Worm (Caenorhabditis elegans) whole organism, L3 larva: Measurements from ENCODE around the gene K08D8.6.
"Not testable (repeated sequence)": the region's sequence is repeated elsewhere in the genome, so short reads cannot be mapped to it uniquely, and the experiment has no call there.

ENCODE experiments used
- R02D3.7 ChIP-seq: fragments of 150-350 bp; optimal IDR thresholded peaks from 2 replicates; lab custom pipeline; 2014; ENCODE audit warnings: missing biosample characterization, missing genetic modification characterization
- ZK546.5 ChIP-seq: sonication (generic microtip); optimal IDR thresholded peaks from 2 replicates; lab custom pipeline; 2017; ENCODE audit warnings: missing biosample characterization, missing genetic modification characterization
- aly-2 ChIP-seq: fragments of 150-350 bp; optimal IDR thresholded peaks from 2 replicates; lab custom pipeline; 2014; ENCODE audit warnings: missing biosample characterization, missing genetic modification characterization
- ceh-16 ChIP-seq: sonication (generic microtip); optimal IDR thresholded peaks from 2 replicates; lab custom pipeline; 2017; ENCODE audit warnings: missing biosample characterization, missing genetic modification characterization
- ceh-82 ChIP-seq: fragments of 150-350 bp; optimal IDR thresholded peaks from 2 replicates; lab custom pipeline; 2014; ENCODE audit warnings: missing biosample characterization, missing genetic modification characterization
- ceh-9 ChIP-seq: sonication (generic microtip); optimal IDR thresholded peaks from 2 replicates; lab custom pipeline; 2018; ENCODE audit warnings: missing biosample characterization, missing genetic modification characterization
- egl-27 ChIP-seq: sonication (generic microtip); optimal IDR thresholded peaks from 4 replicates; lab custom pipeline; 2017; ENCODE audit warnings: missing biosample characterization, missing genetic modification reagents, missing genetic modification characterization
- egl-5 ChIP-seq: fragments of 150-350 bp; optimal IDR thresholded peaks from 2 replicates; lab custom pipeline; 2017; ENCODE audit warnings: missing biosample characterization, missing genetic modification reagents, missing genetic modification characterization, inconsistent platforms
- elt-2 ChIP-seq: sonication (generic microtip); optimal IDR thresholded peaks from 2 replicates; lab custom pipeline; 2016; ENCODE audit warnings: missing genetic modification reagents, mild to moderate bottlenecking, missing genetic modification characterization, missing compliant biosample characterization
- elt-3 ChIP-seq, 3 experiments: fragments of 150-350 bp in 1 of 3; sonication (generic microtip) in 2 of 3; optimal IDR thresholded peaks; 2 replicates in 2 of 3; 4 replicates in 1 of 3; lab custom pipeline; 2014 to 2017; ENCODE audit warnings: missing biosample characterization in 3 of 3, missing genetic modification characterization in 3 of 3
- eor-1 ChIP-seq, 2 experiments: fragments of 150-350 bp; optimal IDR thresholded peaks; 2 replicates each; lab custom pipeline; 2014 to 2018; ENCODE audit warnings: missing biosample characterization in 2 of 2, missing genetic modification characterization in 2 of 2
- fkh-10 ChIP-seq: sonication (generic microtip); optimal IDR thresholded peaks from 2 replicates; lab custom pipeline; 2017; ENCODE audit warnings: missing biosample characterization, missing genetic modification reagents, missing genetic modification characterization
- fos-1 ChIP-seq: fragments of 150-350 bp; optimal IDR thresholded peaks from 2 replicates; lab custom pipeline; 2014; ENCODE audit warnings: missing biosample characterization, missing genetic modification characterization
- jun-1 ChIP-seq: fragments of 150-350 bp; optimal IDR thresholded peaks from 2 replicates; lab custom pipeline; 2014; ENCODE audit warnings: missing biosample characterization, missing genetic modification reagents, missing genetic modification characterization
- lin-15B ChIP-seq: fragments of 150-350 bp; optimal IDR thresholded peaks from 2 replicates; lab custom pipeline; 2014; ENCODE audit warnings: missing biosample characterization, missing genetic modification characterization
- lin-39 ChIP-seq: fragments of 150-350 bp; optimal IDR thresholded peaks from 2 replicates; lab custom pipeline; 2018; ENCODE audit warnings: missing biosample characterization, missing genetic modification reagents, missing genetic modification characterization
- lsy-12 ChIP-seq: sonication (generic microtip); optimal IDR thresholded peaks from 2 replicates; lab custom pipeline; 2016; ENCODE audit warnings: mild to moderate bottlenecking, missing genetic modification characterization, missing compliant biosample characterization
- mdl-1 ChIP-seq: fragments of 150-350 bp; optimal IDR thresholded peaks from 2 replicates; lab custom pipeline; 2014; ENCODE audit warnings: missing biosample characterization, missing genetic modification characterization
- mml-1 ChIP-seq: fragments of 150-350 bp; sonication (generic microtip); optimal IDR thresholded peaks from 3 replicates; lab custom pipeline; 2014; ENCODE audit warnings: missing biosample characterization, missing genetic modification characterization
- nfya-1 ChIP-seq: sonication (generic microtip); optimal IDR thresholded peaks from 2 replicates; lab custom pipeline; 2017; ENCODE audit warnings: missing genetic modification characterization, mild to moderate bottlenecking, missing compliant biosample characterization, antibody characterized with exemption, moderate library complexity; ENCODE audit not compliant: insufficient read depth
- nhr-11 ChIP-seq: fragments of 150-350 bp; optimal IDR thresholded peaks from 2 replicates; lab custom pipeline; 2014; ENCODE audit warnings: missing biosample characterization, missing genetic modification characterization
- nhr-23 ChIP-seq: fragments of 150-350 bp; optimal IDR thresholded peaks from 2 replicates; lab custom pipeline; 2014; ENCODE audit warnings: missing biosample characterization, missing genetic modification reagents, missing genetic modification characterization
- nhr-237 ChIP-seq: fragments of 150-350 bp; optimal IDR thresholded peaks from 2 replicates; lab custom pipeline; 2014; ENCODE audit warnings: missing biosample characterization, missing genetic modification characterization
- nhr-25 ChIP-seq: sonication (generic microtip); optimal IDR thresholded peaks from 2 replicates; lab custom pipeline; 2017; ENCODE audit warnings: missing biosample characterization, missing genetic modification characterization
- nhr-28 ChIP-seq: fragments of 150-350 bp; optimal IDR thresholded peaks from 2 replicates; lab custom pipeline; 2014; ENCODE audit warnings: missing biosample characterization, missing genetic modification characterization
- nhr-67 ChIP-seq: fragments of 150-350 bp; optimal IDR thresholded peaks from 2 replicates; lab custom pipeline; 2014; ENCODE audit warnings: missing biosample characterization, missing genetic modification characterization
- nhr-77 ChIP-seq: fragments of 150-350 bp; optimal IDR thresholded peaks from 2 replicates; lab custom pipeline; 2014; ENCODE audit warnings: missing biosample characterization, missing genetic modification characterization
- pha-4 ChIP-seq: fragments of 150-350 bp; optimal IDR thresholded peaks from 2 replicates; lab custom pipeline; 2014; ENCODE audit warnings: missing biosample characterization, missing genetic modification reagents, missing genetic modification characterization
- pqm-1 ChIP-seq: fragments of 150-350 bp; optimal IDR thresholded peaks from 2 replicates; lab custom pipeline; 2017; ENCODE audit warnings: missing biosample characterization, missing genetic modification characterization, inconsistent platforms
- sea-2 ChIP-seq: fragments of 150-350 bp; sonication (generic microtip); optimal IDR thresholded peaks from 4 replicates; lab custom pipeline; 2014; ENCODE audit warnings: missing biosample characterization, missing genetic modification reagents, missing genetic modification characterization
- snpc-4 ChIP-seq: fragments of 150-350 bp; optimal IDR thresholded peaks from 2 replicates; lab custom pipeline; 2014; ENCODE audit warnings: missing biosample characterization, missing genetic modification characterization
- unc-39 ChIP-seq: sonication (generic microtip); optimal IDR thresholded peaks from 4 replicates; lab custom pipeline; 2017; ENCODE audit warnings: missing biosample characterization, missing genetic modification characterization
- unc-62 ChIP-seq: fragments of 150-350 bp; sonication (generic microtip); optimal IDR thresholded peaks from 4 replicates; lab custom pipeline; 2014; ENCODE audit warnings: missing biosample characterization, missing genetic modification reagents, missing genetic modification characterization
- zag-1 ChIP-seq: fragments of 150-350 bp; optimal IDR thresholded peaks from 2 replicates; lab custom pipeline; 2014; ENCODE audit warnings: missing biosample characterization, missing genetic modification characterization
- ztf-11 ChIP-seq: fragments of 150-350 bp; optimal IDR thresholded peaks from 2 replicates; lab custom pipeline; 2014; ENCODE audit warnings: missing biosample characterization, missing genetic modification characterization
- ztf-4 ChIP-seq: fragments of 150-350 bp; optimal IDR thresholded peaks from 2 replicates; lab custom pipeline; 2014; ENCODE audit warnings: missing biosample characterization, missing genetic modification characterization

K08D8.6 gene

ce11 chrIV:12876558-12876957 is 13.8 kb downstream of the K08D8.6 start:
- TF ChIP-seq elt-2 (tag; lab: Kevin White, UChicago) = peak; percentile 62
- TF ChIP-seq nhr-77 (tag; lab: Kevin White, UChicago) = no peak
- TF ChIP-seq ceh-82 = no peak
- TF ChIP-seq eor-1 (tag; optimal IDR thresholded peaks at IDR 0.05; lab: Kevin White, UChicago) = no peak
- peak; percentile 74 for TF ChIP-seq pqm-1 (tag; lab: Kevin White, UChicago)
- TF ChIP-seq unc-62 (GFP tag; lab: Kevin White, UChicago) = no peak
- TF ChIP-seq mdl-1 (tag; lab: Kevin White, UChicago) = no peak

ce11 chrIV:12875260-12875659 is 15.0 kb downstream of the K08D8.6 start, which contains the start of gene ZK896.1:
Gene ZK896.1 (minus strand): TSS chrIV:12875360.
- not testable (repeated sequence) for TF ChIP-seq nhr-11 (tag; lab: Kevin White, UChicago); fos-1 (tag; lab: Kevin White, UChicago); ceh-16

ce11 chrIV:12871445-12871947 is 18.8 kb downstream of the K08D8.6 start, which contains the start of gene clec-187:
Gene clec-187 (minus strand): TSS chrIV:12871495.
- no peak for TF ChIP-seq jun-1 (tag; lab: Kevin White, UChicago)
- TF ChIP-seq ceh-82 = no peak
- peak; percentile 56 for TF ChIP-seq elt-2 (tag; lab: Kevin White, UChicago)
- no peak for TF ChIP-seq lin-39
- TF ChIP-seq lsy-12 (tag; lab: Kevin White, UChicago) = no peak
- TF ChIP-seq ztf-11 (tag; lab: Kevin White, UChicago) = no peak
- no peak for TF ChIP-seq nhr-237
- peak; percentile 3 for TF ChIP-seq pha-4 (tag; lab: Kevin White, UChicago)

- TF ChIP-seq elt-2 (tag; lab: Kevin White, UChicago) (peak; percentile 10), aly-2 (no peak), nhr-67 (tag; lab: Kevin White, UChicago) (no peak)
These were observed 20.0 kb downstream of the K08D8.6 start for ce11 chrIV:12870315-12870714.

- TF ChIP-seq elt-2 (tag; lab: Kevin White, UChicago) (peak; percentile 19), snpc-4 (tag; lab: Kevin White, UChicago) (peak; percentile 31), lin-39 (no peak)
These were observed 20.5 kb downstream of the K08D8.6 start for ce11 chrIV:12869812-12870211.

- TF ChIP-seq ztf-4 (no peak), eor-1 (tag; optimal IDR thresholded peaks at IDR 0.05; lab: Kevin White, UChicago) (no peak), lin-15B (no peak), nhr-67 (tag; lab: Kevin White, UChicago) (no peak), nfya-1 (tag; lab: Kevin White, UChicago) (no peak), elt-2 (tag; lab: Kevin White, UChicago) (peak; percentile 71), R02D3.7 (tag; lab: Kevin White, UChicago) (no peak), ceh-82 (no peak), egl-27 (tag; lab: Kevin White, UChicago) (no peak), pqm-1 (tag; lab: Kevin White, UChicago) (peak; percentile 21), nhr-28 (tag; lab: Kevin White, UChicago) (no peak), ceh-9 (no peak)
These were observed 20.9 kb downstream of the K08D8.6 start for ce11 chrIV:12869383-12869782.

- TF ChIP-seq nhr-237 (no peak), nhr-23 (no peak), zag-1 (no peak), sea-2 (GFP tag; lab: Kevin White, UChicago) (no peak), pqm-1 (tag; lab: Kevin White, UChicago) (peak; percentile 88), ZK546.5 (tag; lab: Kevin White, UChicago) (no peak), elt-3 (tag; optimal IDR thresholded peaks at IDR 0.05; lab: Kevin White, UChicago) (no peak), nfya-1 (tag; lab: Kevin White, UChicago) (no peak), ceh-9 (no peak), nhr-25 (tag; lab: Kevin White, UChicago) (no peak), unc-39 (tag; lab: Kevin White, UChicago) (no peak), egl-5 (no peak), R02D3.7 (tag; lab: Kevin White, UChicago) (no peak), nhr-28 (tag; lab: Kevin White, UChicago) (no peak), snpc-4 (tag; lab: Kevin White, UChicago) (no peak), jun-1 (tag; lab: Kevin White, UChicago) (peak; percentile 11), fkh-10 (GFP tag; lab: Kevin White, UChicago) (no peak), elt-2 (tag; lab: Kevin White, UChicago) (peak; percentile 96), pha-4 (tag; lab: Kevin White, UChicago) (no peak), aly-2 (no peak), ztf-4 (no peak), mml-1 (tag; lab: Kevin White, UChicago) (no peak)
- TF ChIP-seq, all 47 proteins: peak for 3
These were observed 24.4 kb downstream of the K08D8.6 start, which contains the start of gene clec-186 for ce11 chrIV:12865884-12866283. Gene clec-186 (plus strand): TSS chrIV:12866109.
